Worm (Caenorhabditis elegans) whole organism, L3 larva: ENCODE data around the gene dnc-1.

Source experiments
- R02D3.7 ChIP-seq: fragments of 150-350 bp; optimal IDR thresholded peaks from 2 replicates; lab custom pipeline; 2014; ENCODE audit warnings: missing biosample characterization, missing genetic modification characterization
- ZK546.5 ChIP-seq: sonication (generic microtip); optimal IDR thresholded peaks from 2 replicates; lab custom pipeline; 2017; ENCODE audit warnings: missing biosample characterization, missing genetic modification characterization
- aly-2 ChIP-seq: fragments of 150-350 bp; optimal IDR thresholded peaks from 2 replicates; lab custom pipeline; 2014; ENCODE audit warnings: missing biosample characterization, missing genetic modification characterization
- ama-1 ChIP-seq: fragments of 150-350 bp; optimal IDR thresholded peaks from 2 replicates; lab custom pipeline; 2018
- ceh-16 ChIP-seq: sonication (generic microtip); optimal IDR thresholded peaks from 2 replicates; lab custom pipeline; 2017; ENCODE audit warnings: missing biosample characterization, missing genetic modification characterization
- ceh-28 ChIP-seq: fragments of 150-350 bp; optimal IDR thresholded peaks from 2 replicates; lab custom pipeline; 2014; ENCODE audit warnings: missing biosample characterization, missing genetic modification reagents, missing genetic modification characterization
- ceh-82 ChIP-seq: fragments of 150-350 bp; optimal IDR thresholded peaks from 2 replicates; lab custom pipeline; 2014; ENCODE audit warnings: missing biosample characterization, missing genetic modification characterization
- ceh-9 ChIP-seq: sonication (generic microtip); optimal IDR thresholded peaks from 2 replicates; lab custom pipeline; 2018; ENCODE audit warnings: missing biosample characterization, missing genetic modification characterization
- daf-12 ChIP-seq: fragments of 150-350 bp; optimal IDR thresholded peaks from 2 replicates; lab custom pipeline; 2014; ENCODE audit warnings: missing biosample characterization, missing genetic modification reagents, missing genetic modification characterization
- egl-27 ChIP-seq: sonication (generic microtip); optimal IDR thresholded peaks from 4 replicates; lab custom pipeline; 2017; ENCODE audit warnings: missing biosample characterization, missing genetic modification reagents, missing genetic modification characterization
- egl-5 ChIP-seq: fragments of 150-350 bp; optimal IDR thresholded peaks from 2 replicates; lab custom pipeline; 2017; ENCODE audit warnings: missing biosample characterization, missing genetic modification reagents, missing genetic modification characterization, inconsistent platforms
- elt-1 ChIP-seq: fragments of 150-350 bp; optimal IDR thresholded peaks from 2 replicates; lab custom pipeline; 2014; ENCODE audit warnings: missing biosample characterization, missing genetic modification characterization
- elt-2 ChIP-seq: sonication (generic microtip); optimal IDR thresholded peaks from 2 replicates; lab custom pipeline; 2016; ENCODE audit warnings: missing genetic modification reagents, mild to moderate bottlenecking, missing genetic modification characterization, missing compliant biosample characterization
- elt-3 ChIP-seq, 3 experiments: fragments of 150-350 bp in 1 of 3; sonication (generic microtip) in 2 of 3; optimal IDR thresholded peaks; 2 replicates in 2 of 3; 4 replicates in 1 of 3; lab custom pipeline; 2014 to 2017; ENCODE audit warnings: missing biosample characterization in 3 of 3, missing genetic modification characterization in 3 of 3
- eor-1 ChIP-seq, 2 experiments: fragments of 150-350 bp; optimal IDR thresholded peaks; 2 replicates each; lab custom pipeline; 2014 to 2018; ENCODE audit warnings: missing biosample characterization in 2 of 2, missing genetic modification characterization in 2 of 2
- fkh-10 ChIP-seq: sonication (generic microtip); optimal IDR thresholded peaks from 2 replicates; lab custom pipeline; 2017; ENCODE audit warnings: missing biosample characterization, missing genetic modification reagents, missing genetic modification characterization
- fkh-2 ChIP-seq: fragments of 150-350 bp; optimal IDR thresholded peaks from 2 replicates; lab custom pipeline; 2014; ENCODE audit warnings: missing biosample characterization, missing genetic modification reagents, missing genetic modification characterization
- fos-1 ChIP-seq: fragments of 150-350 bp; optimal IDR thresholded peaks from 2 replicates; lab custom pipeline; 2014; ENCODE audit warnings: missing biosample characterization, missing genetic modification characterization
- hmg-11 ChIP-seq: sonication (generic microtip); optimal IDR thresholded peaks from 2 replicates; lab custom pipeline; 2016; ENCODE audit warnings: missing genetic modification characterization, missing compliant biosample characterization
- jun-1 ChIP-seq: fragments of 150-350 bp; optimal IDR thresholded peaks from 2 replicates; lab custom pipeline; 2014; ENCODE audit warnings: missing biosample characterization, missing genetic modification reagents, missing genetic modification characterization
- lin-15B ChIP-seq: fragments of 150-350 bp; optimal IDR thresholded peaks from 2 replicates; lab custom pipeline; 2014; ENCODE audit warnings: missing biosample characterization, missing genetic modification characterization
- lin-39 ChIP-seq: fragments of 150-350 bp; optimal IDR thresholded peaks from 2 replicates; lab custom pipeline; 2018; ENCODE audit warnings: missing biosample characterization, missing genetic modification reagents, missing genetic modification characterization
- lsy-12 ChIP-seq: sonication (generic microtip); optimal IDR thresholded peaks from 2 replicates; lab custom pipeline; 2016; ENCODE audit warnings: mild to moderate bottlenecking, missing genetic modification characterization, missing compliant biosample characterization
- mdl-1 ChIP-seq: fragments of 150-350 bp; optimal IDR thresholded peaks from 2 replicates; lab custom pipeline; 2014; ENCODE audit warnings: missing biosample characterization, missing genetic modification characterization
- mml-1 ChIP-seq: fragments of 150-350 bp; sonication (generic microtip); optimal IDR thresholded peaks from 3 replicates; lab custom pipeline; 2014; ENCODE audit warnings: missing biosample characterization, missing genetic modification characterization
- nfya-1 ChIP-seq: sonication (generic microtip); optimal IDR thresholded peaks from 2 replicates; lab custom pipeline; 2017; ENCODE audit warnings: missing genetic modification characterization, mild to moderate bottlenecking, missing compliant biosample characterization, antibody characterized with exemption, moderate library complexity; ENCODE audit not compliant: insufficient read depth
- nhr-11 ChIP-seq: fragments of 150-350 bp; optimal IDR thresholded peaks from 2 replicates; lab custom pipeline; 2014; ENCODE audit warnings: missing biosample characterization, missing genetic modification characterization
- nhr-12 ChIP-seq: fragments of 150-350 bp; optimal IDR thresholded peaks from 2 replicates; lab custom pipeline; 2014; ENCODE audit warnings: missing biosample characterization, missing genetic modification characterization
- nhr-23 ChIP-seq: fragments of 150-350 bp; optimal IDR thresholded peaks from 2 replicates; lab custom pipeline; 2014; ENCODE audit warnings: missing biosample characterization, missing genetic modification reagents, missing genetic modification characterization
- nhr-237 ChIP-seq: fragments of 150-350 bp; optimal IDR thresholded peaks from 2 replicates; lab custom pipeline; 2014; ENCODE audit warnings: missing biosample characterization, missing genetic modification characterization
- nhr-25 ChIP-seq: sonication (generic microtip); optimal IDR thresholded peaks from 2 replicates; lab custom pipeline; 2017; ENCODE audit warnings: missing biosample characterization, missing genetic modification characterization
- nhr-28 ChIP-seq: fragments of 150-350 bp; optimal IDR thresholded peaks from 2 replicates; lab custom pipeline; 2014; ENCODE audit warnings: missing biosample characterization, missing genetic modification characterization
- nhr-43 ChIP-seq: sonication (generic microtip); optimal IDR thresholded peaks from 2 replicates; lab custom pipeline; 2016; ENCODE audit warnings: mild to moderate bottlenecking, missing genetic modification characterization, missing compliant biosample characterization; ENCODE audit not compliant: poor library complexity, severe bottlenecking
- nhr-67 ChIP-seq: fragments of 150-350 bp; optimal IDR thresholded peaks from 2 replicates; lab custom pipeline; 2014; ENCODE audit warnings: missing biosample characterization, missing genetic modification characterization
- nhr-76 ChIP-seq: fragments of 150-350 bp; sonication (generic microtip); optimal IDR thresholded peaks from 5 replicates; lab custom pipeline; 2014; ENCODE audit warnings: missing biosample characterization, missing genetic modification characterization
- nhr-77 ChIP-seq: fragments of 150-350 bp; optimal IDR thresholded peaks from 2 replicates; lab custom pipeline; 2014; ENCODE audit warnings: missing biosample characterization, missing genetic modification characterization
- pha-4 ChIP-seq: fragments of 150-350 bp; optimal IDR thresholded peaks from 2 replicates; lab custom pipeline; 2014; ENCODE audit warnings: missing biosample characterization, missing genetic modification reagents, missing genetic modification characterization
- pqm-1 ChIP-seq: fragments of 150-350 bp; optimal IDR thresholded peaks from 2 replicates; lab custom pipeline; 2017; ENCODE audit warnings: missing biosample characterization, missing genetic modification characterization, inconsistent platforms
- sea-2 ChIP-seq: fragments of 150-350 bp; sonication (generic microtip); optimal IDR thresholded peaks from 4 replicates; lab custom pipeline; 2014; ENCODE audit warnings: missing biosample characterization, missing genetic modification reagents, missing genetic modification characterization
- skn-1 ChIP-seq: fragments of 150-350 bp; optimal IDR thresholded peaks from 2 replicates; lab custom pipeline; 2014; ENCODE audit warnings: missing biosample characterization, missing genetic modification characterization
- snpc-4 ChIP-seq: fragments of 150-350 bp; optimal IDR thresholded peaks from 2 replicates; lab custom pipeline; 2014; ENCODE audit warnings: missing biosample characterization, missing genetic modification characterization
- tbx-2 ChIP-seq: sonication (generic microtip); optimal IDR thresholded peaks from 2 replicates; lab custom pipeline; 2016; ENCODE audit warnings: mild to moderate bottlenecking, missing genetic modification characterization, missing compliant biosample characterization
- unc-39 ChIP-seq: sonication (generic microtip); optimal IDR thresholded peaks from 4 replicates; lab custom pipeline; 2017; ENCODE audit warnings: missing biosample characterization, missing genetic modification characterization
- unc-62 ChIP-seq: fragments of 150-350 bp; sonication (generic microtip); optimal IDR thresholded peaks from 4 replicates; lab custom pipeline; 2014; ENCODE audit warnings: missing biosample characterization, missing genetic modification reagents, missing genetic modification characterization
- zag-1 ChIP-seq: fragments of 150-350 bp; optimal IDR thresholded peaks from 2 replicates; lab custom pipeline; 2014; ENCODE audit warnings: missing biosample characterization, missing genetic modification characterization
- ztf-11 ChIP-seq: fragments of 150-350 bp; optimal IDR thresholded peaks from 2 replicates; lab custom pipeline; 2014; ENCODE audit warnings: missing biosample characterization, missing genetic modification characterization
- ztf-4 ChIP-seq: fragments of 150-350 bp; optimal IDR thresholded peaks from 2 replicates; lab custom pipeline; 2014; ENCODE audit warnings: missing biosample characterization, missing genetic modification characterization

The dnc-1 gene

ce11 chrIV:10935336-10935735 lies 2.3 kb upstream of the dnc-1 start:
- TF ChIP-seq pha-4 (tag; lab: Kevin White, UChicago) (peak; percentile 63), egl-27 (tag; lab: Kevin White, UChicago) (peak; percentile 53), nhr-12 (tag; lab: Kevin White, UChicago) (no peak), daf-12 (no peak), R02D3.7 (tag; lab: Kevin White, UChicago) (no peak), aly-2 (tag; lab: Kevin White, UChicago) (no peak), eor-1 (tag; optimal IDR thresholded peaks at IDR 0.05; lab: Kevin White, UChicago) (peak in 1 of 2 experiments; percentile 32), nhr-76 (tag; lab: Kevin White, UChicago) (no peak), ceh-9 (tag; lab: Kevin White, UChicago) (no peak), nhr-23 (peak; percentile 80), ztf-11 (tag; lab: Kevin White, UChicago) (no peak), ZK546.5 (no peak), fos-1 (tag; lab: Kevin White, UChicago) (no peak), skn-1 (tag; lab: Kevin White, UChicago) (no peak), jun-1 (tag; lab: Kevin White, UChicago) (peak; percentile 75), ztf-4 (tag; lab: Kevin White, UChicago) (peak; percentile 65), nhr-237 (no peak), nhr-28 (tag; lab: Kevin White, UChicago) (no peak), ama-1 (peak; percentile 80), lsy-12 (tag; lab: Kevin White, UChicago) (peak; percentile 90), hmg-11 (tag; lab: Kevin White, UChicago) (no peak), lin-15B (peak; percentile 26), elt-1 (tag; lab: Kevin White, UChicago) (peak; percentile 32), nhr-77 (no peak), elt-3 (tag; optimal IDR thresholded peaks at IDR 0.05; lab: Kevin White, UChicago) (peak in 1 of 3 experiments; percentile 17), egl-5 (peak; percentile 95), zag-1 (tag; lab: Kevin White, UChicago) (no peak), fkh-2 (tag; lab: Kevin White, UChicago) (no peak), sea-2 (GFP tag; lab: Kevin White, UChicago) (no peak), tbx-2 (peak; percentile 56), ceh-28 (tag; lab: Kevin White, UChicago) (peak; percentile 65), ceh-16 (tag; lab: Kevin White, UChicago) (no peak), nhr-11 (no peak), nhr-25 (tag; lab: Kevin White, UChicago) (peak; percentile 40), ceh-82 (tag; lab: Kevin White, UChicago) (no peak), mdl-1 (peak; percentile 60), mml-1 (peak; percentile 81), lin-39 (tag; lab: Kevin White, UChicago) (peak; percentile 43), elt-2 (tag; lab: Kevin White, UChicago) (peak; percentile 59), unc-39 (no peak), nfya-1 (tag; lab: Kevin White, UChicago) (peak; percentile 90), fkh-10 (GFP tag; lab: Kevin White, UChicago) (no peak), nhr-67 (tag; lab: Kevin White, UChicago) (no peak), snpc-4 (tag; lab: Kevin White, UChicago) (peak; percentile 26), pqm-1 (tag; lab: Kevin White, UChicago) (peak; percentile 64), nhr-43 (peak; percentile 40), unc-62 (GFP tag; lab: Kevin White, UChicago) (peak; percentile 57)

ce11 chrIV:10934786-10935185 lies 1.8 kb upstream of the dnc-1 start:
- TF ChIP-seq elt-1 (tag; lab: Kevin White, UChicago) = no peak
- TF ChIP-seq ama-1 = peak; percentile 68
